Fruit fly (Drosophila melanogaster) whole organism, embryonic: Measurements from ENCODE around the gene NijC.

Experiments used
- Ada2b ChIP-seq: fragments of 200-800 bp; sonication (Bioruptor generic); IDR thresholded peaks from 2 replicates; pipeline ENCODE4 v1.3.6; 2022; ENCODE audit warnings: missing biosample characterization, missing genetic modification characterization
- Asciz ChIP-seq: fragments of 200-800 bp; sonication (Bioruptor generic); optimal IDR thresholded peaks from 2 replicates; lab custom pipeline; 2017; ENCODE audit warnings: missing biosample characterization, mild to moderate bottlenecking, missing genetic modification characterization, missing genetic modification reagents
- BEAF-32 ChIP-seq: fragments of 200-800 bp; sonication (Bioruptor generic); optimal IDR thresholded peaks from 3 replicates; lab custom pipeline; 2017; ENCODE audit warnings: missing biosample characterization, missing genetic modification characterization, mild to moderate bottlenecking, moderate library complexity, missing genetic modification reagents
- Bteb2 ChIP-seq: fragments of 200-800 bp; sonication (Bioruptor generic); optimal IDR thresholded peaks from 2 replicates; lab custom pipeline; 2016; ENCODE audit warnings: missing biosample characterization, missing genetic modification characterization
- CG1024 ChIP-seq: fragments of 200-800 bp; sonication (Bioruptor generic); IDR thresholded peaks from 2 replicates; pipeline ENCODE4 v1.3.6; 2022; ENCODE audit warnings: missing biosample characterization, missing genetic modification characterization
- CG11560 ChIP-seq: fragments of 200-800 bp; sonication (Bioruptor generic); IDR thresholded peaks from 3 replicates; pipeline ENCODE4 v1.3.6; 2022; ENCODE audit warnings: missing biosample characterization, missing genetic modification characterization
- CG1233 ChIP-seq: fragments of 200-800 bp; sonication (Bioruptor generic); optimal IDR thresholded peaks from 4 replicates; lab custom pipeline; 2018; ENCODE audit warnings: missing biosample characterization, mild to moderate bottlenecking, missing genetic modification characterization
- CG12744 ChIP-seq: fragments of 200-800 bp; sonication (Bioruptor generic); optimal IDR thresholded peaks from 2 replicates; lab custom pipeline; 2016; ENCODE audit warnings: missing biosample characterization, missing genetic modification characterization
- CG14860 ChIP-seq: fragments of 200-800 bp; sonication (Bioruptor generic); IDR thresholded peaks from 3 replicates; pipeline ENCODE4 v1.3.6; 2022; ENCODE audit warnings: missing biosample characterization, missing genetic modification characterization; ENCODE audit not compliant: partially characterized antibody
- CG17568 ChIP-seq: fragments of 200-800 bp; sonication (Bioruptor generic); optimal IDR thresholded peaks from 2 replicates; lab custom pipeline; 2018; ENCODE audit warnings: missing biosample characterization, mild to moderate bottlenecking, missing genetic modification characterization, moderate library complexity
- CG1792 ChIP-seq: fragments of 200-800 bp; sonication (Bioruptor generic); optimal IDR thresholded peaks from 2 replicates; lab custom pipeline; 2016; ENCODE audit warnings: missing biosample characterization, missing genetic modification characterization
- CG18619 ChIP-seq: fragments of 200-800 bp; sonication (Bioruptor generic); optimal IDR thresholded peaks from 3 replicates; lab custom pipeline; 2017; ENCODE audit warnings: missing biosample characterization, mild to moderate bottlenecking, missing genetic modification characterization
- CG2120 ChIP-seq: fragments of 200-800 bp; sonication (Bioruptor generic); optimal IDR thresholded peaks from 3 replicates; lab custom pipeline; 2016; ENCODE audit warnings: missing biosample characterization, missing genetic modification characterization
- CG2678 ChIP-seq: fragments of 200-800 bp; sonication (Bioruptor generic); optimal IDR thresholded peaks from 3 replicates; lab custom pipeline; 2019; ENCODE audit warnings: missing biosample characterization, mild to moderate bottlenecking, missing genetic modification characterization, moderate library complexity
- CG31441 ChIP-seq: fragments of 200-800 bp; sonication (Bioruptor generic); IDR thresholded peaks from 2 replicates; pipeline ENCODE4 v1.3.6; 2022; ENCODE audit warnings: missing biosample characterization, missing genetic modification characterization
- CG34422 ChIP-seq: fragments of 200-800 bp; sonication (Bioruptor generic); IDR thresholded peaks from 3 replicates; pipeline ENCODE4 v1.3.6; 2022; ENCODE audit warnings: missing biosample characterization, missing genetic modification characterization
- CG3838 ChIP-seq: fragments of 200-800 bp; sonication (Bioruptor generic); optimal IDR thresholded peaks from 3 replicates; lab custom pipeline; 2016; ENCODE audit warnings: missing biosample characterization, missing genetic modification characterization
- CG7556 ChIP-seq: fragments of 200-800 bp; sonication (Bioruptor generic); optimal IDR thresholded peaks from 2 replicates; lab custom pipeline; 2017; ENCODE audit warnings: missing biosample characterization, mild to moderate bottlenecking, missing genetic modification characterization
- CHES-1-like ChIP-seq: fragments of 200-800 bp; sonication (Bioruptor generic); optimal IDR thresholded peaks from 2 replicates; lab custom pipeline; 2016; ENCODE audit warnings: missing biosample characterization, missing genetic modification characterization
- Fer3 ChIP-seq: fragments of 200-800 bp; sonication (Bioruptor generic); optimal IDR thresholded peaks from 2 replicates; lab custom pipeline; 2018; ENCODE audit warnings: missing biosample characterization, mild to moderate bottlenecking, missing genetic modification characterization, moderate library complexity
- Hey ChIP-seq: fragments of 200-800 bp; sonication (Bioruptor generic); optimal IDR thresholded peaks from 3 replicates; lab custom pipeline; 2018; ENCODE audit warnings: missing biosample characterization, mild to moderate bottlenecking, missing genetic modification characterization
- Hr3 ChIP-seq: fragments of 200-800 bp; sonication (Bioruptor generic); optimal IDR thresholded peaks from 3 replicates; lab custom pipeline; 2016; ENCODE audit warnings: missing biosample characterization, missing genetic modification characterization
- Med ChIP-seq: fragments of 200-800 bp; sonication (Bioruptor generic); peaks from one replicate; lab custom pipeline; 2016; ENCODE audit warnings: missing biosample characterization, missing genetic modification characterization, mild to moderate bottlenecking, inconsistent platforms, moderate library complexity
- Mrtf ChIP-seq: fragments of 200-800 bp; sonication (Bioruptor generic); IDR thresholded peaks from 3 replicates; pipeline ENCODE4 v1.3.6; 2022; ENCODE audit warnings: missing biosample characterization, missing genetic modification characterization
- NK7.1 ChIP-seq: fragments of 200-800 bp; sonication (Bioruptor generic); optimal IDR thresholded peaks from 3 replicates; lab custom pipeline; 2016; ENCODE audit warnings: missing biosample characterization, missing genetic modification characterization
- Nf-YA ChIP-seq: fragments of 200-800 bp; sonication (Bioruptor generic); IDR thresholded peaks from 2 replicates; pipeline ENCODE4 v1.3.6; 2022; ENCODE audit warnings: missing biosample characterization, missing genetic modification characterization
- Trl ChIP-seq, 3 experiments: fragments of >200 bp in 2 of 3; fragments of 200-800 bp in 1 of 3; sonication (Bioruptor generic) in 1 of 3; optimal IDR thresholded peaks; 2 replicates in 1 of 3; 3 replicates in 2 of 3; lab custom pipeline; 2016 to 2017; ENCODE audit warnings: missing biosample characterization in 1 of 3, missing genetic modification characterization in 1 of 3
- amos ChIP-seq: fragments of 200-800 bp; sonication (Bioruptor generic); IDR thresholded peaks from 2 replicates; pipeline ENCODE4 v1.3.6; 2022; ENCODE audit warnings: missing biosample characterization, missing genetic modification characterization; ENCODE audit not compliant: partially characterized antibody
- az2 ChIP-seq: fragments of 200-800 bp; sonication (Bioruptor generic); optimal IDR thresholded peaks from 3 replicates; lab custom pipeline; 2016; ENCODE audit warnings: missing biosample characterization, missing genetic modification characterization
- crol ChIP-seq: fragments of 200-800 bp; sonication (Bioruptor generic); IDR thresholded peaks from 2 replicates; pipeline ENCODE4 v1.3.6; 2022; ENCODE audit warnings: missing biosample characterization, missing genetic modification characterization
- dm ChIP-seq: fragments of 200-800 bp; sonication (Bioruptor generic); optimal IDR thresholded peaks from 3 replicates; lab custom pipeline; 2016; ENCODE audit warnings: missing biosample characterization, missing genetic modification characterization
- dmrt99B ChIP-seq: fragments of 200-800 bp; sonication (Bioruptor generic); optimal IDR thresholded peaks from 2 replicates; lab custom pipeline; 2018; ENCODE audit warnings: missing biosample characterization, mild to moderate bottlenecking, missing genetic modification characterization, moderate library complexity
- emc ChIP-seq: fragments of 200-800 bp; sonication (Bioruptor generic); optimal IDR thresholded peaks from 2 replicates; lab custom pipeline; 2016; ENCODE audit warnings: missing biosample characterization, missing genetic modification characterization
- fru ChIP-seq: fragments of >200 bp; optimal IDR thresholded peaks from 2 replicates; lab custom pipeline; 2017
- gro ChIP-seq: fragments of 200-800 bp; sonication (Bioruptor generic); optimal IDR thresholded peaks from 2 replicates; lab custom pipeline; 2016; ENCODE audit warnings: missing biosample characterization, missing genetic modification characterization
- gt ChIP-seq: fragments of 200-800 bp; sonication (Bioruptor generic); IDR thresholded peaks from 2 replicates; pipeline ENCODE4 v1.3.6; 2022; ENCODE audit warnings: missing biosample characterization, missing genetic modification characterization
- hbn ChIP-seq: fragments of 200-800 bp; sonication (Bioruptor generic); IDR thresholded peaks from 2 replicates; pipeline ENCODE4 v1.3.6; 2022; ENCODE audit warnings: missing biosample characterization, missing genetic modification characterization; ENCODE audit not compliant: partially characterized antibody
- kni ChIP-seq: fragments of 200-800 bp; sonication (Bioruptor generic); optimal IDR thresholded peaks from 3 replicates; lab custom pipeline; 2017; ENCODE audit warnings: mild to moderate bottlenecking, missing biosample characterization, missing genetic modification reagents, missing genetic modification characterization
- lbe ChIP-seq: fragments of 200-800 bp; sonication (Bioruptor generic); optimal IDR thresholded peaks from 2 replicates; lab custom pipeline; 2016; ENCODE audit warnings: missing biosample characterization, mild to moderate bottlenecking, missing genetic modification characterization
- mld ChIP-seq: fragments of 200-800 bp; sonication (Bioruptor generic); IDR thresholded peaks from 3 replicates; pipeline ENCODE4 v1.3.6; 2022; ENCODE audit warnings: missing biosample characterization, missing genetic modification characterization; ENCODE audit not compliant: partially characterized antibody
- nerfin-1 ChIP-seq: fragments of 200-800 bp; sonication (Bioruptor generic); optimal IDR thresholded peaks from 3 replicates; lab custom pipeline; 2019; ENCODE audit warnings: missing biosample characterization, mild to moderate bottlenecking, missing genetic modification characterization, moderate library complexity
- oc ChIP-seq: fragments of 200-800 bp; sonication (Bioruptor generic); optimal IDR thresholded peaks from 2 replicates; lab custom pipeline; 2018; ENCODE audit warnings: missing biosample characterization, mild to moderate bottlenecking, missing genetic modification characterization, moderate library complexity
- odd ChIP-seq: fragments of 200-800 bp; sonication (Bioruptor generic); optimal IDR thresholded peaks from 2 replicates; lab custom pipeline; 2017; ENCODE audit warnings: missing biosample characterization, mild to moderate bottlenecking, missing genetic modification characterization
- pnt ChIP-seq: fragments of 200-800 bp; sonication (Bioruptor generic); optimal IDR thresholded peaks from 3 replicates; lab custom pipeline; 2016; ENCODE audit warnings: missing biosample characterization, missing genetic modification characterization
- sens ChIP-seq: fragments of 200-800 bp; sonication (Bioruptor generic); peaks from one replicate; lab custom pipeline; 2016; ENCODE audit warnings: missing biosample characterization, missing genetic modification characterization
- sens-2 ChIP-seq: fragments of 200-800 bp; sonication (Bioruptor generic); IDR thresholded peaks from 2 replicates; pipeline ENCODE4 v1.3.6; 2022; ENCODE audit warnings: missing biosample characterization, missing genetic modification characterization
- sug ChIP-seq: fragments of 200-800 bp; optimal IDR thresholded peaks from 2 replicates; lab custom pipeline; 2019; ENCODE audit warnings: missing biosample characterization, mild to moderate bottlenecking, missing genetic modification characterization, moderate library complexity
- twi ChIP-seq: fragments of 200-800 bp; optimal IDR thresholded peaks from 2 replicates; lab custom pipeline; 2019; ENCODE audit warnings: missing biosample characterization, mild to moderate bottlenecking, missing genetic modification characterization, moderate library complexity
- vfl ChIP-seq: fragments of 200-800 bp; sonication (Bioruptor generic); optimal IDR thresholded peaks from 2 replicates; lab custom pipeline; 2016; ENCODE audit warnings: missing biosample characterization, missing genetic modification characterization

Gene NijC

dm6 chr3R:12717588-12718535, 22.9 kb downstream of the NijC start (continued):
- TF ChIP-seq CG1024 (GFP tag; lab: Robert Waterston, UW) (no peak), odd (GFP tag; lab: Kevin White, UChicago) (no peak), twi (tag; lab: Kevin White, UChicago) (no peak), Med (GFP tag; lab: Kevin White, UChicago) (peak; percentile 86), amos (GFP tag; lab: Robert Waterston, UW) (no peak), CHES-1-like (GFP tag; lab: Kevin White, UChicago) (no peak), sens-2 (no peak), lbe (GFP tag; lab: Kevin White, UChicago) (no peak), dmrt99B (tag; lab: Kevin White, UChicago) (peak; percentile 70), mld (no peak), Trl (optimal IDR thresholded peaks at IDR 0.05; lab: Kevin White, UChicago) (peak; percentile 44 to 68), Trl (GFP tag; optimal IDR thresholded peaks at IDR 0.05; lab: Kevin White, UChicago) (peak; percentile 30), Nf-YA (GFP tag; lab: Robert Waterston, UW) (no peak), crol (no peak), Hey (tag; lab: Kevin White, UChicago) (no peak), CG2120 (GFP tag; lab: Kevin White, UChicago) (peak; percentile 80), Mrtf (GFP tag; lab: Robert Waterston, UW) (peak; percentile 65; the same call in 2 of the 3 replicates), Bteb2 (peak; percentile 25), CG14860 (no peak), Ada2b (GFP tag; lab: Robert Waterston, UW) (peak; percentile 70), Fer3 (tag; lab: Kevin White, UChicago) (peak; percentile 68), pnt (GFP tag; lab: Kevin White, UChicago) (peak; percentile 6), CG7556 (GFP tag; lab: Kevin White, UChicago) (peak; percentile 47), kni (GFP tag; lab: Kevin White, UChicago) (no peak), fru (lab: Kevin White, UChicago) (no peak), CG11560 (tag; lab: Robert Waterston, UW) (no peak), sens (GFP tag; lab: Kevin White, UChicago) (peak; percentile 92), CG2678 (tag; lab: Kevin White, UChicago) (peak; percentile 68), CG12744 (GFP tag; lab: Kevin White, UChicago) (peak; percentile 45), CG18619 (peak; percentile 42), dm (no peak), CG17568 (GFP tag; lab: Kevin White, UChicago) (peak; percentile 32), emc (GFP tag; lab: Kevin White, UChicago) (peak; percentile 21), hbn (GFP tag; lab: Robert Waterston, UW) (no peak), Asciz (GFP tag; lab: Kevin White, UChicago) (peak; percentile 21), Hr3 (GFP tag; lab: Kevin White, UChicago) (peak; percentile 28), CG1792 (GFP tag; lab: Kevin White, UChicago) (no peak), nerfin-1 (tag; lab: Kevin White, UChicago) (no peak), gt (no peak), vfl (GFP tag; lab: Kevin White, UChicago) (peak; percentile 17), az2 (peak; percentile 20), BEAF-32 (no peak), CG34422 (peak; percentile 37; the same call in 1 of the 3 replicates), CG1233 (GFP tag; lab: Kevin White, UChicago) (peak; percentile 47), CG3838 (GFP tag; lab: Kevin White, UChicago) (no peak), oc (tag; lab: Kevin White, UChicago) (no peak), CG31441 (GFP tag; lab: Robert Waterston, UW) (peak; percentile 53), NK7.1 (peak; percentile 45), gro (GFP tag; lab: Kevin White, UChicago) (peak; percentile 51), sug (tag; lab: Kevin White, UChicago) (no peak)
